Worm (Caenorhabditis elegans) whole organism, early embryonic: ENCODE data around the gene Y48A6B.14.
"Not testable (repeated sequence)": the region's sequence is repeated elsewhere in the genome, so short reads cannot be mapped to it uniquely, and the experiment has no call there.

ENCODE experiments used
- B0310.2 ChIP-seq: sonication (generic microtip); optimal IDR thresholded peaks from 2 replicates; lab custom pipeline; 2016; ENCODE audit warnings: mild to moderate bottlenecking, missing genetic modification characterization, missing compliant biosample characterization
- F13C5.2 ChIP-seq: sonication (generic microtip); optimal IDR thresholded peaks from 2 replicates; lab custom pipeline; 2017; ENCODE audit warnings: mild to moderate bottlenecking, missing genetic modification characterization, inconsistent platforms, missing compliant biosample characterization
- aly-1 ChIP-seq: sonication (generic microtip); optimal IDR thresholded peaks from 2 replicates; lab custom pipeline; 2016; ENCODE audit warnings: missing genetic modification characterization, missing compliant biosample characterization
- ama-1 ChIP-seq: fragments of 150-350 bp; optimal IDR thresholded peaks from 2 replicates; lab custom pipeline; 2014
- ceh-13 ChIP-seq: fragments of 200-800 bp; sonication (Bioruptor generic); optimal IDR thresholded peaks from 2 replicates; lab custom pipeline; 2018; ENCODE audit warnings: mild to moderate bottlenecking, missing genetic modification characterization, missing compliant biosample characterization
- ceh-36 ChIP-seq: sonication (generic microtip); optimal IDR thresholded peaks from 2 replicates; lab custom pipeline; 2016; ENCODE audit warnings: missing genetic modification characterization, inconsistent platforms, missing compliant biosample characterization
- ets-7 ChIP-seq: sonication (generic microtip); optimal IDR thresholded peaks from 2 replicates; lab custom pipeline; 2016; ENCODE audit warnings: missing genotype, missing genetic modification characterization, missing compliant biosample characterization
- flt-1 ChIP-seq: fragments of 200-800 bp; sonication (Bioruptor generic); IDR thresholded peaks from 2 replicates; pipeline ENCODE4 v1.3.6; 2022; ENCODE audit warnings: missing genetic modification characterization, missing compliant biosample characterization
- hmbx-1 ChIP-seq: sonication (generic microtip); optimal IDR thresholded peaks from 2 replicates; lab custom pipeline; 2016; ENCODE audit warnings: mild to moderate bottlenecking, missing genetic modification characterization, missing compliant biosample characterization
- hmg-4 ChIP-seq: fragments of 200-800 bp; sonication (Bioruptor generic); optimal IDR thresholded peaks from 2 replicates; lab custom pipeline; 2018; ENCODE audit warnings: mild to moderate bottlenecking, missing genetic modification characterization, missing compliant biosample characterization
- hnd-1 ChIP-seq: sonication (generic microtip); optimal IDR thresholded peaks from 2 replicates; lab custom pipeline; 2016; ENCODE audit warnings: missing genetic modification characterization, missing compliant biosample characterization
- pes-1 ChIP-seq: fragments of 200-800 bp; sonication (Bioruptor generic); IDR thresholded peaks from 2 replicates; pipeline ENCODE4 v1.3.6; 2022; ENCODE audit warnings: missing genetic modification reagents, missing genetic modification characterization, missing compliant biosample characterization
- scrt-1 ChIP-seq: fragments of 200-800 bp; sonication (Bioruptor generic); IDR thresholded peaks from 2 replicates; pipeline ENCODE4 v1.3.6; 2022; ENCODE audit warnings: missing genetic modification characterization, missing compliant biosample characterization
- sea-1 ChIP-seq: fragments of 200-800 bp; sonication (Bioruptor generic); conservative IDR thresholded peaks from 2 replicates; pipeline ENCODE4 v1.3.6; 2022; ENCODE audit warnings: missing genetic modification characterization, missing compliant biosample characterization
- tbx-11 ChIP-seq: fragments of 200-800 bp; sonication (Bioruptor generic); IDR thresholded peaks from 2 replicates; pipeline ENCODE4 v1.3.6; 2022; ENCODE audit warnings: missing genetic modification characterization, missing compliant biosample characterization
- tbx-37 ChIP-seq: fragments of 200-800 bp; sonication (Bioruptor generic); conservative IDR thresholded peaks from 2 replicates; pipeline ENCODE4 v1.3.6; 2022; ENCODE audit warnings: missing genetic modification reagents, missing genetic modification characterization, missing compliant biosample characterization
- tra-4 ChIP-seq: sonication (generic microtip); optimal IDR thresholded peaks from 2 replicates; lab custom pipeline; 2017; ENCODE audit warnings: missing genetic modification characterization, missing compliant biosample characterization

Y48A6B.14 gene

DNA sequence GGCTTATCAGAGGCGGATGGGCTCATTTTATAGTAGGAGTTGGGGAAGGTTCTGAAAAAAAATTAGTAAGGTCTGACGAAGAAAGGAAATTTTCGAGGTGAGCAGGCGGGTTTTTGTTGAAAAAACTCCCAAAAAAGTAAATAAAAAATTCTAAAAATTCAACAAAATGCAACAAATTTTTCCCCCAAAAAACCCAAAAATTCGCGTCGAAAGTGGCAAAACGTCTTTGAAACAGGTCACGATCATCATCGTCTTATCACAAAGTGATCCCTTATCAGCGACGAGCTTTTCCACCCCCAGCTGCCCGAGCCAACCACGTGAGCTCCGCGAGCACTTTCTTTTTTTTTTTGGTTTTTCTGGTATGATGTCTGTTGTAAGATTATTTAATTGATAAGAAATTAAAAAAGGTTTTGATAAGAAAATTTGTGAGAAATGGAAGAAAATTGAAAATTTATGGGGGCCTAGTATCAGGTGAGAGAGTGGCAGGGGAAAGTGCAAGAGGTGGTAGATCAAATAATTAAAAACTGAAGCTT lies 4.8 kb upstream of the Y48A6B.14 start, which contains the start of gene Y48A6B.7:
Gene Y48A6B.7 (minus strand): TSS at position 51 of the 533 bp plus-strand sequence.
- TF ChIP-seq sea-1 (GFP tag; lab: Robert Waterston, UW): no peak
- no peak for TF ChIP-seq B0310.2 (tag; lab: Kevin White, UChicago)
- no peak for TF ChIP-seq pes-1 (GFP tag; lab: Robert Waterston, UW)
- no peak for TF ChIP-seq tra-4 (tag; lab: Kevin White, UChicago)
- no peak for TF ChIP-seq flt-1 (GFP tag; lab: Robert Waterston, UW)
- no peak for TF ChIP-seq ama-1 (lab: Kevin White, UChicago)
- TF ChIP-seq hmg-4 (GFP tag; lab: Kevin White, UChicago): no peak
- TF ChIP-seq hmbx-1 (tag; lab: Kevin White, UChicago): no peak
- TF ChIP-seq F13C5.2 (tag; lab: Kevin White, UChicago): no peak
- no peak for TF ChIP-seq aly-1
- TF ChIP-seq scrt-1 (GFP tag; lab: Robert Waterston, UW): no peak

DNA sequence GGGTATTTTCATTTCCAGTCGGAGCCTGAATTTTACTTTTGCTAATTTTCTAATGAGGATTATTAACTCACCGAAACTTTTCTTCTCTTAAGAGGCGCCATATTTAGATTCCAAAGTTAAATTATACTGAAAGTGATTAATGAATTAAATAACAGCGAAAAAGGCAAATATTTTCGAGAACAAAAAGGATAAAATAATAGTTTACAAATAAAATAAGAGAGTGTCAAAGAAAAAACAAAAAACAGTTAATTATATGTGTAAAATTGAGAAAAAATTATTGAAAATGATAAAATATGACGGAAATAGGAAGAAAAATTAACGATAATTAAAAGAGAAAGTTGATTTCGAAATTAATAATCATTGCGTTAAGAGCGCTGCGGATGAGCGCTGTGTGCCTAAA lies 2.1 kb upstream of the Y48A6B.14 start, which contains the start of gene Y48A6B.8:
Gene Y48A6B.8 (minus strand): TSS at position 101 of the 400 bp plus-strand sequence.
- not testable (repeated sequence) for TF ChIP-seq hnd-1 (tag; lab: Kevin White, UChicago); tbx-37; F13C5.2 (tag; lab: Kevin White, UChicago)

DNA sequence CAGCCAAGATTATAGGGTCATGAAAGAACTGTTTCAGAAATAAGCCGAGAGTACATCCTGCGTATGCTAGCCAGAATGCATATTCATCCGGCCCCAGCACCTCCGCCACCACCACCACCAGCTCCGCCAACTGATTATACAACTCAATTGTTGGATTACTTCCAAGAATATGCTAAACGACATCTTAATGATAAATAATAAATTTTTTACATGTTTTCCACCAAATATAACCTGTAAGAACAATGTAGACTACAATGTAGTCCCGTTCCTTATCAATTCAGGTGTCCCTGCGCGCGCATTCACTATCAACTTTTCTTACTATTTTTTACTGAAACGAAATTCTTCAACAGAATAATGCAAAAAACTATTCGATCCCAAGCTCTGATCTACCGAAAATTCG lies 1.5 kb downstream of the Y48A6B.14 start, which contains the start of gene Y48A6B.9:
Gene Y48A6B.9 (plus strand): TSS at position 301 of the 400 bp plus-strand sequence.
- no peak for TF ChIP-seq pes-1 (GFP tag; lab: Robert Waterston, UW)
- TF ChIP-seq tra-4 (tag; lab: Kevin White, UChicago): no peak
- TF ChIP-seq hmg-4 (GFP tag; lab: Kevin White, UChicago): no peak
- no peak for TF ChIP-seq F13C5.2 (tag; lab: Kevin White, UChicago)
- no peak for TF ChIP-seq tbx-37
- no peak for TF ChIP-seq aly-1
- no peak for TF ChIP-seq ceh-13 (GFP tag; lab: Kevin White, UChicago)
- TF ChIP-seq flt-1 (GFP tag; lab: Robert Waterston, UW): no peak
- TF ChIP-seq ets-7 (tag; lab: Kevin White, UChicago): no peak
- TF ChIP-seq hmbx-1 (tag; lab: Kevin White, UChicago): no peak
- no peak for TF ChIP-seq scrt-1 (GFP tag; lab: Robert Waterston, UW)
- TF ChIP-seq sea-1 (GFP tag; lab: Robert Waterston, UW): no peak
- TF ChIP-seq tbx-11: no peak
- TF ChIP-seq ama-1 (lab: Kevin White, UChicago): no peak
- TF ChIP-seq B0310.2 (tag; lab: Kevin White, UChicago): no peak
- no peak for TF ChIP-seq hnd-1 (tag; lab: Kevin White, UChicago)

DNA sequence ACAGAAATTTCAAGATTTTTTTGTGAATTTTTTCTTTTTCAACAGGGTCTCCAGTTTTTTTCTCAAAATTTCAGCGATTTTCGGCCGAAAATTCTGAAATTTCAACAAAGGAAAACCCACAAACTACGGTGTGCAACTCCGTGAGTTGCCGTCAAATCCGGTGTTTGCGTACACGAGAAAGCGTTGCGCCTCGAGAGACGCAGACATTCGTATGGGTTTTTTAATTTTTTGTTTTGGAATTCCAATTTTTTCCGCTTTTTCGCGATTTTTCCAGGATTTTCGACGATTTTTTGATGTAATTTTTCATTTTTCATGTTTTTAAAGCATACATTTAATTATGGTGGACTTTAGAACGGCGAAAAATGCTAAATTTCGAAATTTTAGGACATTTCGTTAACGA lies 4.7 kb downstream of the Y48A6B.14 start:
- TF ChIP-seq F13C5.2 (tag; lab: Kevin White, UChicago) (peak; percentile 67), aly-1 (no peak), ets-7 (tag; lab: Kevin White, UChicago) (no peak), sea-1 (GFP tag; lab: Robert Waterston, UW) (no peak), pes-1 (GFP tag; lab: Robert Waterston, UW) (no peak), flt-1 (GFP tag; lab: Robert Waterston, UW) (0 out of 2 replicates have a peak, but pooled peaks have one; percentile 7), ceh-13 (GFP tag; lab: Kevin White, UChicago) (no peak), hmg-4 (GFP tag; lab: Kevin White, UChicago) (no peak), tbx-11 (no peak), hnd-1 (tag; lab: Kevin White, UChicago) (no peak)

DNA sequence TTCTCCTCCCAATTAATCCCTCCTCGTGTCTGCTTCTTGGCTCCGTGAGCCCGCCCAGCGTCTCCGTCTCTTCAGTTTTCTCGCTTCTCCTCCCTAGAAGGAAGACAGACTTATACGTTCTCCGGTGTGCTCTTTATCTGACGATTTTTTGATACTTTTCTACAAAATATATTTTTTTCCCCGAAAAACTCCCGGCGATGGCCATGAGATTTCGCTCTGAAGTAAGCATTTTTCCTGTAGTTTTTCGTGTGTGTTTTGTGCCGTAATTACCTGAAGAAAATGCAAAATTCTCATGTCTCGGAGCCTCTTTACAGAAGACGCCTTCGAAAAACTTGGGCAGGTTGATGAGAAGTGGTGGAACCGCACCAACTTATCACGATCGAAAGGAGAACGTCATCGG lies 5.2 kb downstream of the Y48A6B.14 start, which contains the start of gene spat-2:
Gene spat-2 (plus strand): TSS at position 301 of the 400 bp plus-strand sequence.
- TF ChIP-seq tbx-37: no peak
- TF ChIP-seq ceh-13 (GFP tag; lab: Kevin White, UChicago): no peak
- TF ChIP-seq hmg-4 (GFP tag; lab: Kevin White, UChicago): no peak
- TF ChIP-seq scrt-1 (GFP tag; lab: Robert Waterston, UW): no peak
- TF ChIP-seq B0310.2 (tag; lab: Kevin White, UChicago): no peak
- TF ChIP-seq hmbx-1 (tag; lab: Kevin White, UChicago): no peak

DNA sequence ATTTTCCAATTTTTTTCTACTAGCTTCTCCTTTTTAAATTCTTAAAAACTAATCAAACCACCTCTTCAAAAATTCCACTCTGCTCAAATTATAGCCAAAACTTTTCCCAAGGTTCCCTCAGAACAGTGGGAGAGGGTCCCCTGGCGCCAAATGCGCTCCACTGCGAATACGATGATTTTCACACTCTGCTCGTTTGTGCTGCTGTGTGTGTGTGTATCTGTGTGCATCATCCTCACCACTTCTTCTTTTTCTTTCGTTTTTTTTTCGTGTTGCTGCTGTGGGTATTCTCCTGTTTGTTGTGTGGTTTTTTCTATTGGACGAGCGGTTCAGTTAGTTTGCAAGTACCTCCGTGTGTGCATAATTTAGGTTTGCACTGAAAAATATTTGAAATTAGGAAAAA lies 7.8 kb downstream of the Y48A6B.14 start:
- TF ChIP-seq ceh-36 (tag; lab: Kevin White, UChicago): no peak
- no peak for TF ChIP-seq aly-1
- no peak for TF ChIP-seq flt-1 (GFP tag; lab: Robert Waterston, UW)
- no peak for TF ChIP-seq ama-1 (lab: Kevin White, UChicago)

DNA sequence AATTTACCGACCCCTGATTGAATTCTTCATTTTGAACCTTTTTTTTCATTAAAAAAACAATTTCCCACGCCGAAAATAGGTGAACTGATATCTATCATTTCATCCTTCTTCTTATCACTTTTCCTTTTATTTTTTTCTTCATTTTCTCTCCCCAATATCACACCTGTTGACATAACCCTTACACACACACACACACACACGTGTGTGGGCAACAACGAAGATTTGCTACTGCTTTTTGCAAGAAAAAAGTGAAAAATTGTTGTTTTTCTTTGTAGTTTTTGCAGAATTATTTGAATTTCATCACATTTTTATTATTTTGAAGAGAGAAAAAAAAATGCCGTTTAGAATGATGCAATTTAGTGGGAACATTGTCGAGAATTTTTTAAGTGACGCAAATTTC lies 9.2 kb downstream of the Y48A6B.14 start:
- no peak for TF ChIP-seq ama-1 (lab: Kevin White, UChicago)
- no peak for TF ChIP-seq hmbx-1 (tag; lab: Kevin White, UChicago)
- TF ChIP-seq flt-1 (GFP tag; lab: Robert Waterston, UW): no peak
- no peak for TF ChIP-seq ceh-36 (tag; lab: Kevin White, UChicago)
- no peak for TF ChIP-seq tra-4 (tag; lab: Kevin White, UChicago)
- TF ChIP-seq pes-1 (GFP tag; lab: Robert Waterston, UW): no peak
- TF ChIP-seq B0310.2 (tag; lab: Kevin White, UChicago): no peak
- no peak for TF ChIP-seq F13C5.2 (tag; lab: Kevin White, UChicago)
- TF ChIP-seq sea-1 (GFP tag; lab: Robert Waterston, UW): no peak
- TF ChIP-seq tbx-11: no peak
- TF ChIP-seq tbx-37: no peak
- no peak for TF ChIP-seq aly-1
- TF ChIP-seq hmg-4 (GFP tag; lab: Kevin White, UChicago): no peak
- TF ChIP-seq ets-7 (tag; lab: Kevin White, UChicago): no peak
- no peak for TF ChIP-seq hnd-1 (tag; lab: Kevin White, UChicago)
